Fruit fly (Drosophila melanogaster) S2 (cell line): Measurements from ENCODE around the gene CG4701.
"Not testable (repeated sequence)": the region's sequence is repeated elsewhere in the genome, so short reads cannot be mapped to it uniquely, and the experiment has no call there.

Experiments used
- CG8478 ChIP-seq: fragments of >200 bp; optimal IDR thresholded peaks from 2 replicates; lab custom pipeline; 2018
- CTCF ChIP-seq, 2 experiments: fragments of >200 bp; optimal IDR thresholded peaks; 2 replicates each; lab custom pipeline; 2018

Gene CG4701

DNA sequence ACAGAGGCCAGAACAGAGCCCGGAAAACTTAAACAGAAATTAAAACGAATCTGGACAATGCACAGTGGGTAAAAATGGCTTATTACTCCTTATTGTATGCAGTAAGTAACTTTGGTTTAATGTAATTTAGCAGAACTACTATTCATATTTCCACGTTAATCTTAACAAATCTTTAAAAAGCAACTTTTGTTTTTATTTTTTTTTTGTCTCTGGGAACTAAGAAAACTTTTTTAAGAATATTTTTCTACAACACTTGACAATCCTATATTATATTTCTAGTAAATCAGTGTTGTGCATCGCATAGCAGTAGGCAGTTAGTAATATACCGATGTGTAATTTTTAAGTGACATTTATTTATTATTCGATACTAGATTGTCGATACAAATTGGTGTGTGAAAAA is at the start of gene CG4701:
Gene CG4701 (plus strand): TSS at position 301 of the 400 bp plus-strand sequence.
- TF ChIP-seq CTCF (optimal IDR thresholded peaks at IDR 0.05; lab: Kevin White, UChicago) = no peak
- no peak for TF ChIP-seq CG8478 (lab: Kevin White, UChicago)

DNA sequence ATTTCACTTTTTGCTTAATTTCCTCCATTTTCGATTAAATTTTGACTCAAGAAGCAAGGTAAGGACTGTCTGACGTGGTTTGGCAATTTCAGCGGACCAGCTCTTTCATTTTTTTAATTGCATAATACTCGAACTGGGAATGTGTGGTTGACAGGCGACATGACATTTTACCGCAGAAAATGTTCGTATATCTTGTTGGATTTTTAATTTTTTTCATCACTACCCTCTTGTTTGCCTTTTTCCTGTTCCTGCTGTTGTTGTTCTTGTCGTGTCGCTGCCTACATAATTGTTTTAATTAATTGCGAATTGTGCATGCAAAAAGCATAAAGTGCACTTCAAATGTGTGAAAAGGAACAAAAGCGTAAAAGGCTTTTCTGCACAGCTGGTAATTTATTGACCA is 35.6 kb upstream of the CG4701 start, which contains the start of gene CG42685:
Gene CG42685 (minus strand): TSS at position 101 of the 400 bp plus-strand sequence.
- TF ChIP-seq CG8478 (lab: Kevin White, UChicago) (no peak), CTCF (optimal IDR thresholded peaks at IDR 0.05; lab: Kevin White, UChicago) (no peak)

DNA sequence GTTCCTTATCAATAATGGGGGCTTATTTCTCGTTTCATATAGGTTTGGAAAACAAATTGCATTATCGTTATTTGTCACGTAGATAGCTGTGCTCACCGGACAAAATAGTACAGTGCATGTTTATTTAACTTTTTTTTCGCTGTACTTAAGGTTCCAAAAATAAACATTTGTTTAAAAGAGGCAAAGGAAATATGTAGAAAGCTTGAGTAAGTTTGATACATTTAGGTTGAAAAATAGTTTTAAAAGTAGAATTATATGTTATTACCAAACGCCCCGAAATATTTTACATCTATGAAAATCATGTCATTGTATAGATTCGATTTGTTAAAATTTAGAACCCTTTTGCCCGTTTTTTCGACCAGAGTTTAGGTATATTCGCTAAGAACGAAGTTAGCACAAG is 30.2 kb upstream of the CG4701 start, which contains the start of gene CG31835:
Gene CG31835 (plus strand): TSS at position 301 of the 400 bp plus-strand sequence.
- not testable (repeated sequence) for TF ChIP-seq CTCF (optimal IDR thresholded peaks at IDR 0.05; lab: Kevin White, UChicago); CG8478 (lab: Kevin White, UChicago)

DNA sequence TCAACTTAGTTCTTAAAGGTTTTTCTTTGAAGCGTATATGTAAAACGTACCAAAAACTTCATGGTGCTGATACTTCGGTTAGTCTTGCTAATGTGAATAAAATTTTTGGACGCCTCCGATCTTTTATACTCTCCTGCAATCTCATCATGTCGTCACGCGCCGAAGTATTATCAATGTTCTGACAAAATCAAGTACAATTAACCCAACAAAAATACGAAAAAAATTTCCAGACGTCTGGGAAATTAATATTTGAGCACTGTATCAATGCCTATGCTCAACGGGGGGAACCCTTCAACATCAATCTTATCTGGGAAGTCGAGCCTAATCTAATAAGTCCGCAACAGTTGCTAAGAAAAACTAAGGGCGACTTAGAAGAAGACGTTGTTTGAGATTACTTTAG is 28.0 kb upstream of the CG4701 start, which contains the start of gene CG31775:
Gene CG31775 (minus strand): TSS at position 101 of the 400 bp plus-strand sequence.
- TF ChIP-seq CG8478 (lab: Kevin White, UChicago); CTCF (optimal IDR thresholded peaks at IDR 0.05; lab: Kevin White, UChicago): not testable (repeated sequence)

DNA sequence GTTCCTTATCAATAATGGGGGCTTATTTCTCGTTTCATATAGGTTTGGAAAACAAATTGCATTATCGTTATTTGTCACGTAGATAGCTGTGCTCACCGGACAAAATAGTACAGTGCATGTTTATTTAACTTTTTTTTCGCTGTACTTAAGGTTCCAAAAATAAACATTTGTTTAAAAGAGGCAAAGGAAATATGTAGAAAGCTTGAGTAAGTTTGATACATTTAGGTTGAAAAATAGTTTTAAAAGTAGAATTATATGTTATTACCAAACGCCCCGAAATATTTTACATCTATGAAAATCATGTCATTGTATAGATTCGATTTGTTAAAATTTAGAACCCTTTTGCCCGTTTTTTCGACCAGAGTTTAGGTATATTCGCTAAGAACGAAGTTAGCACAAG is 26.1 kb upstream of the CG4701 start, which contains the start of gene CG42585:
Gene CG42585 (plus strand): TSS at position 301 of the 400 bp plus-strand sequence.
- not testable (repeated sequence) for TF ChIP-seq CTCF (optimal IDR thresholded peaks at IDR 0.05; lab: Kevin White, UChicago); CG8478 (lab: Kevin White, UChicago)

DNA sequence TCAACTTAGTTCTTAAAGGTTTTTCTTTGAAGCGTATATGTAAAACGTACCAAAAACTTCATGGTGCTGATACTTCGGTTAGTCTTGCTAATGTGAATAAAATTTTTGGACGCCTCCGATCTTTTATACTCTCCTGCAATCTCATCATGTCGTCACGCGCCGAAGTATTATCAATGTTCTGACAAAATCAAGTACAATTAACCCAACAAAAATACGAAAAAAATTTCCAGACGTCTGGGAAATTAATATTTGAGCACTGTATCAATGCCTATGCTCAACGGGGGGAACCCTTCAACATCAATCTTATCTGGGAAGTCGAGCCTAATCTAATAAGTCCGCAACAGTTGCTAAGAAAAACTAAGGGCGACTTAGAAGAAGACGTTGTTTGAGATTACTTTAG is 24.0 kb upstream of the CG4701 start, which contains the start of gene CG42586:
Gene CG42586 (minus strand): TSS at position 101 of the 400 bp plus-strand sequence.
- TF ChIP-seq CG8478 (lab: Kevin White, UChicago); CTCF (optimal IDR thresholded peaks at IDR 0.05; lab: Kevin White, UChicago): not testable (repeated sequence)

DNA sequence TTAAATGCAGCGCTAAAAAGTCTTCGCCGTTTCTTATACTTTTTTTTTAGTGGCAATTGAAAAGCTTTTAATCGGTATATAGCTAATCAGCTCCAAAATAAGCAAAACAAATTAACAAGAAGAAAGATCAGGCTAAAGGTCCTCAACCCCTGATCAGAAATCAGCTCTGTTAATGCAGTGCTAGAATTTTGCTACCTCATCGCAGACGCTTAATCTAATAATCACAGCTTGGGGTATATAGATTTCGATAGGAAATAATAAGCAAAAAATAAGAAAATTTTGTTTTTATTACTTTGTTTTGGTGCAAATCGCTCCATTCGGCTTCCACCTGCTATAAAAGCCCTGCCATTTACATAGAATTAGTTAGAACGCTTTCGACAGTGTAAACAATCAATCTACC is 22.8 kb upstream of the CG4701 start, which contains the start of gene CG34166:
Gene CG34166 (plus strand): TSS at position 301 of the 400 bp plus-strand sequence.
- not testable (repeated sequence) for TF ChIP-seq CTCF (optimal IDR thresholded peaks at IDR 0.05; lab: Kevin White, UChicago); CG8478 (lab: Kevin White, UChicago)

DNA sequence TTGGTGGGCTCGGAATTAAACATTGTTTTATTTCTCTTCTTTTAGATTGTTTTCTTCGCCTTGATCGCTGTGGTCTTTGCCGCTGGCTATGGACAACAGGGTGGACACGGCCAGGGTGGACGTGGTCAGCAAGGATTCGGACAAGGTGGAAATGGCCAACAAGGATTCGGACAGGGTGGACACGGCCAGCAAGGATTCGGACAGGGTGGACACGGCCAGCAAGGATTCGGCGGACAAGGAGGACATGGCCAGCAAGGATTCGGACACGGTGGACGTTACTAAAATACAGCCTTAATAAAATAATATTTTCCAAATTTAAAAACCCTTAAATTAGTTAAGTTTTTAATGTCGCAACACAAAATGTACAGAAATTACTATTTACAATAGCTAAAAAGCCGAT is 22.4 kb upstream of the CG4701 start:
- TF ChIP-seq CG8478 (lab: Kevin White, UChicago) = no peak
- TF ChIP-seq CTCF (optimal IDR thresholded peaks at IDR 0.05; lab: Kevin White, UChicago) = no peak

DNA sequence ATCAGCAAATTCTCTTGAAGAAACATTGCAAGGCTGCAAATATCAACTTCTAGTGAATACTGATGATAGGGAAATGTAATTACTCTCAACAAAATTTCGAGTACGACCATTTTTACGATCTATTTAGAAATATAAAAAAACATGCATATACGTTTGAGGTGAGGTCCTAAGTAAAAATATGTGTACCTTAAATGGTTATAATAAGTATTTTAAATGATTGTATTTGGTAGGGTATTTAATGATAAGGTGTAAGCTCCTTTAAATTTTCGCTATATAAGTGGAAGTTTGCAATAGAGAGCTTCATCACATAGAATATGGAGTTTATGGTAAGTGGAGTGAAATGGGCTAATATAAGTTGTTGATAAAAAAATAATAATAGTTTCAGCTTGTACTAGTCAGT is 21.6 kb upstream of the CG4701 start, which contains the start of gene CG42681:
Gene CG42681 (plus strand): TSS at position 301 of the 400 bp plus-strand sequence.
- TF ChIP-seq CTCF (optimal IDR thresholded peaks at IDR 0.05; lab: Kevin White, UChicago) (no peak), CG8478 (lab: Kevin White, UChicago) (no peak)

DNA sequence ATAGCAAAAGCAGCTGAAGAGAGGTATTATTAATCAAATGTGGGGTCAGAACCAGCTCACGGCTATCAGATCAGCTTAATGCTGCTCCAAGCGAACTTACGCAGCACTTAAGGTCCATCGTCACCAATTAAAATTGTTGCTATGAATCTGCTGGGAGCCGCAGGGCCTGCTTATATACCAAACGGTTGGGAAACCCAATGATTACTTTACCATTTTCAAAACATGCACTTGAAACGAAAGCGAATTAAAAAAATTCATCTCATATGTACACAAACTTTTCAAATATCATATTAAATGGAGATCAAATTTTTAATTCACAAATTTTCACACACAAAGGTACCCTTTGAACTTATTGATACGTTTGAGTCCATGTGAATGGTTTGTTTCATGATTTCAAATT is 20.6 kb upstream of the CG4701 start, which contains the start of gene CG42587:
Gene CG42587 (minus strand): TSS at position 143 of the 400 bp plus-strand sequence.
- TF ChIP-seq CG8478 (lab: Kevin White, UChicago) = no peak
- TF ChIP-seq CTCF (optimal IDR thresholded peaks at IDR 0.05; lab: Kevin White, UChicago) = no peak

DNA sequence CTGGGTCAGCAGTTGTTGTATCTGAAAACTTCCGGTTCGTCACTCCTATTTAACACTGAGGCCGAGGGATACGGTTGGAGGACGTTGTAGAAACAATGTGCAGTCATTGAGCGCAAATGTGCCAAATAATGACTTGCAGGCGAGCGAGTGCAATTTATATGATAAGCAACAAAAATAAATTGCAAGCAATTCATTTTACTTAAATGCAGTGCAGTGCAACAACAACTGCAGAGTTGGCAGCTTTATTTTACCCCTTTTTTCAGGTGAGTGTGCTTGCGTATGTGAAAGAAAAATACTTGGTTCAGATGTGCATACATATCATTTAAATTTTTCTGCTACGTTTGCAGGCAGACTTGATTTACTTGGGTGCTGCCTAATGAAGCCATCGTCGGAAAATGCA is 19.6 kb upstream of the CG4701 start:
- TF ChIP-seq CTCF (optimal IDR thresholded peaks at IDR 0.05; lab: Kevin White, UChicago) = no peak
- TF ChIP-seq CG8478 (lab: Kevin White, UChicago) = no peak

DNA sequence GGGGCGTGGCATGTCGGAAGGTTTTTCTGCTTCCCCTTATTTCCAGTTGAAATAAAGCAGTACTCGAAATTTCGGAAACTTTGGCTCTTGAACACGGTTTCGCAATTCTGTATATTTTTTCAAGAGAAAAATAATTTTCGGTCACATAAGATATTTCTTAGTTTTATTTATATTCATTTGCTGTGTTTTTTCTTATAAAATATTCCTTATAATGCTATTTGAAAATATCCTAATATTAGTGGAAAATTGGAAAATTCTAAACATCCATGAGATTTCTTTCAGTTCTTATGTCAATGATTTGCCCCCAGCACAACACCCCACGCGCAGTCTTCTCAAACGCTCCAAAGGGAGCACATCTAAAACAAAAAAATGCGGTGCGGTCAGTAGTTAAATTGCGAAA is 5.2 kb upstream of the CG4701 start, which contains the start of gene CG4691:
Gene CG4691 (plus strand): TSS at position 301 of the 400 bp plus-strand sequence.
- no peak for TF ChIP-seq CTCF (optimal IDR thresholded peaks at IDR 0.05; lab: Kevin White, UChicago)
- TF ChIP-seq CG8478 (lab: Kevin White, UChicago) = no peak

DNA sequence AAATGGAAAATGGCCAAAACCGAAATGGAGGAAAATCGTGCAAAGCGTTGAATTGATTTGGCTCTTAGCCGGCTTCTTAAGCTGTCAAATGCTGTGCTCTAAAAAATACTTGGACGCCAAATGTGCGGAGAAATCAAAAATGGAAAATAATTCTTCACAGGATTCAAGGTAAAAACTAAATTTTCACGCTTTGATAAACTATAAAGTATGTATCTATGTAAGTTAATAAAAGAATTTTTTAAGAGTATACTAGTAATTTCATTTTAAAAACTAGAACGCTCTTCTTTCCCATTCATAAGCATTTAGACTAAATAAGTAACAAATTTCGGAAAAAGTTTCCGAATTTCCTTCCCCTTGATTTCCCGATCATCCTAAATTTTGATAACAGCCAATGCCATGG is 3.2 kb upstream of the CG4701 start, which contains the start of gene CSN1a:
Gene CSN1a (plus strand): TSS at position 301 of the 400 bp plus-strand sequence.
- no peak for TF ChIP-seq CG8478 (lab: Kevin White, UChicago)
- TF ChIP-seq CTCF (optimal IDR thresholded peaks at IDR 0.05; lab: Kevin White, UChicago) = no peak

DNA sequence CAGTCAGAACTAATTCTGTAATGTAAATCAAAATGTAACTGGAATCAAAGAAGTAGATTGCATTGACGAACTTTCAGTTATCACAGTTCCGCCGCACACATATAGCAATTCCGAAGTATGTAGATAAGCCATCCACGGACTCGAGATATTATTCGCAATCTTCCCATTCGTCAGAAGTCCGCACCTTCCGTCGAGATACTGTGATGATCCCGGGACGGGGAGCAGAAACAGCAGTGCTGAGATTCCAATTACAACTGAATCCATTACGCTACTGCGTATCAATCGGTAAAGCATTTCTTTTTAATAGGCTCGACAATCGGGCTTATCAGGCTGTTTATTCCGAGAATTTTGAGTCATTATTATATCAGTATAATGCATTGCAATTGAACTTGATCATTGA is 9.0 kb downstream of the CG4701 start, which contains the start of gene CG4650:
Gene CG4650 (minus strand): TSS at position 269 of the 400 bp plus-strand sequence.
- TF ChIP-seq CTCF (optimal IDR thresholded peaks at IDR 0.05; lab: Kevin White, UChicago) = no peak
- no peak for TF ChIP-seq CG8478 (lab: Kevin White, UChicago)

DNA sequence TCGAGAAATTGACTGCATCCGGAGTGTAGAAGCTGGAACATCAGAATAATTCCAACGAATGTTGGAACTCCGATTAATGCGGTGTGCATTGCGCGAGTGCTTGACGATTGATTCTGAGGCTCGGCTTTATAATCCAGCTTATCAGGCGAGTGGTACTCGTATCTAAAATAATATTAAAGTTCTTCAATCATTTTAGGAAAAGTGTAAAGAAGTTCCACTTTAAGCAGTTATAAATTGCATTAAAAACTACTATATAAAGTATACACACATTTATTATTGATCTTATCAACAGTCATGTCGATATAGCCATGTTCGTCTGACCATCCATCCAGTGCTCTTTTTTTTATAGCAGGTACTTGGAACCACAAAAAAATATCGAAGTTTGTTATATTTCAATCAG is 18.8 kb downstream of the CG4701 start, which contains the start of gene CG18636:
Gene CG18636 (minus strand): TSS at position 101 of the 400 bp plus-strand sequence.
- no peak for TF ChIP-seq CTCF (optimal IDR thresholded peaks at IDR 0.05; lab: Kevin White, UChicago)
- TF ChIP-seq CG8478 (lab: Kevin White, UChicago) = no peak
